Fruit fly (Drosophila melanogaster) whole organism, embryonic: ENCODE results near the gene mRpL51.

ENCODE experiments used
- Adf1 ChIP-seq: fragments of 200-800 bp; sonication (Bioruptor generic); IDR thresholded peaks from 2 replicates; pipeline ENCODE4 v1.3.6; 2022; ENCODE audit warnings: missing biosample characterization, missing genetic modification characterization
- Blimp-1 ChIP-seq: fragments of 200-800 bp; sonication (Bioruptor generic); optimal IDR thresholded peaks from 3 replicates; lab custom pipeline; 2018; ENCODE audit warnings: missing biosample characterization, missing genetic modification characterization, mild to moderate bottlenecking, moderate library complexity, missing genetic modification reagents
- CG12236 ChIP-seq: fragments of 200-800 bp; sonication (Bioruptor generic); optimal IDR thresholded peaks from 2 replicates; lab custom pipeline; 2016; ENCODE audit warnings: missing biosample characterization, missing genetic modification characterization
- CG15601 ChIP-seq: fragments of 200-800 bp; sonication (Bioruptor generic); optimal IDR thresholded peaks from 3 replicates; lab custom pipeline; 2019; ENCODE audit warnings: missing biosample characterization, mild to moderate bottlenecking, missing genetic modification characterization, moderate library complexity
- CG17568 ChIP-seq: fragments of 200-800 bp; sonication (Bioruptor generic); optimal IDR thresholded peaks from 2 replicates; lab custom pipeline; 2018; ENCODE audit warnings: missing biosample characterization, mild to moderate bottlenecking, missing genetic modification characterization, moderate library complexity
- CG1792 ChIP-seq: fragments of 200-800 bp; sonication (Bioruptor generic); optimal IDR thresholded peaks from 2 replicates; lab custom pipeline; 2016; ENCODE audit warnings: missing biosample characterization, missing genetic modification characterization
- CG30431 ChIP-seq: fragments of 200-800 bp; sonication (Bioruptor generic); optimal IDR thresholded peaks from 2 replicates; lab custom pipeline; 2017; ENCODE audit warnings: missing biosample characterization, missing genetic modification characterization
- CG3065 ChIP-seq: fragments of 200-800 bp; sonication (Bioruptor generic); optimal IDR thresholded peaks from 2 replicates; lab custom pipeline; 2016; ENCODE audit warnings: missing biosample characterization, missing genetic modification characterization
- CG31224 ChIP-seq: fragments of 200-800 bp; sonication (Bioruptor generic); IDR thresholded peaks from 2 replicates; pipeline ENCODE4 v1.3.6; 2022; ENCODE audit warnings: missing biosample characterization, missing genetic modification characterization
- CG3838 ChIP-seq: fragments of 200-800 bp; sonication (Bioruptor generic); optimal IDR thresholded peaks from 3 replicates; lab custom pipeline; 2016; ENCODE audit warnings: missing biosample characterization, missing genetic modification characterization
- CG4360 ChIP-seq: fragments of 200-800 bp; sonication (Bioruptor generic); IDR thresholded peaks from 2 replicates; pipeline ENCODE4 v1.3.6; 2022; ENCODE audit warnings: missing biosample characterization, missing genetic modification characterization
- CG4820 ChIP-seq: fragments of 200-800 bp; sonication (Bioruptor generic); optimal IDR thresholded peaks from 3 replicates; lab custom pipeline; 2016; ENCODE audit warnings: missing biosample characterization, missing genetic modification characterization
- CG7839 ChIP-seq: fragments of 200-800 bp; sonication (Bioruptor generic); optimal IDR thresholded peaks from 3 replicates; lab custom pipeline; 2018; ENCODE audit warnings: missing biosample characterization, mild to moderate bottlenecking, missing genetic modification characterization, moderate library complexity
- CG8290 ChIP-seq, 3 experiments: fragments of 200-800 bp; sonication (Bioruptor generic); optimal IDR thresholded peaks; 2 replicates each; lab custom pipeline; 2016 to 2019; ENCODE audit warnings: missing biosample characterization in 3 of 3, missing genetic modification characterization in 3 of 3, mild to moderate bottlenecking in 2 of 3, moderate library complexity in 1 of 3
- CG8944 ChIP-seq: fragments of 200-800 bp; sonication (Bioruptor generic); optimal IDR thresholded peaks from 3 replicates; lab custom pipeline; 2016; ENCODE audit warnings: missing biosample characterization, missing genetic modification characterization
- CG9215 ChIP-seq: fragments of 200-800 bp; sonication (Bioruptor generic); IDR thresholded peaks from 2 replicates; pipeline ENCODE4 v1.3.6; 2022; ENCODE audit warnings: missing biosample characterization, missing genetic modification characterization
- D ChIP-seq, 2 experiments: fragments of 200-800 bp in 1 of 2; fragments of >200 bp in 1 of 2; sonication (Bioruptor generic) in 1 of 2; optimal IDR thresholded peaks; 2 replicates in 1 of 2; 3 replicates in 1 of 2; lab custom pipeline; 2017; ENCODE audit warnings: mild to moderate bottlenecking in 1 of 2, missing biosample characterization in 1 of 2, missing genetic modification characterization in 1 of 2, missing genetic modification reagents in 1 of 2
- Dfd ChIP-seq, 2 experiments: fragments of >200 bp; optimal IDR thresholded peaks; 2 replicates each; lab custom pipeline; 2017; ENCODE audit warnings: missing biosample characterization in 2 of 2, missing genetic modification characterization in 2 of 2
- Dip3 ChIP-seq: fragments of 200-800 bp; sonication (Bioruptor generic); optimal IDR thresholded peaks from 3 replicates; lab custom pipeline; 2016; ENCODE audit warnings: missing biosample characterization, missing genetic modification characterization
- Dll ChIP-seq: fragments of 200-800 bp; sonication (Bioruptor generic); IDR thresholded peaks from 4 replicates; pipeline ENCODE4 v1.3.6; 2022; ENCODE audit warnings: missing biosample characterization, missing genetic modification characterization; ENCODE audit not compliant: partially characterized antibody
- ERR ChIP-seq: fragments of 200-800 bp; sonication (Bioruptor generic); optimal IDR thresholded peaks from 2 replicates; lab custom pipeline; 2016; ENCODE audit warnings: missing biosample characterization, missing genetic modification characterization
- Ets97D ChIP-seq: fragments of 200-800 bp; sonication (Bioruptor generic); optimal IDR thresholded peaks from 3 replicates; lab custom pipeline; 2016; ENCODE audit warnings: missing biosample characterization, missing genetic modification characterization
- Gug ChIP-seq: fragments of 200-800 bp; sonication (Bioruptor generic); IDR thresholded peaks from 4 replicates; pipeline ENCODE4 v1.3.6; 2022; ENCODE audit warnings: missing biosample characterization, missing genetic modification characterization
- H2.0 ChIP-seq: fragments of 200-800 bp; sonication (Bioruptor generic); IDR thresholded peaks from 2 replicates; pipeline ENCODE4 v1.3.6; 2022; ENCODE audit warnings: missing biosample characterization, missing genetic modification characterization
- HLHmδ ChIP-seq: fragments of 200-800 bp; sonication (Bioruptor generic); optimal IDR thresholded peaks from 2 replicates; lab custom pipeline; 2018; ENCODE audit warnings: missing biosample characterization, mild to moderate bottlenecking, missing genetic modification characterization, moderate library complexity
- Jarid2 ChIP-seq: fragments of 200-800 bp; sonication (Bioruptor generic); optimal IDR thresholded peaks from 3 replicates; lab custom pipeline; 2017; ENCODE audit warnings: mild to moderate bottlenecking, missing biosample characterization, missing genetic modification reagents, missing genetic modification characterization
- MBD-R2 ChIP-seq: fragments of 200-800 bp; sonication (Bioruptor generic); IDR thresholded peaks from 2 replicates; pipeline ENCODE4 v1.3.6; 2022; ENCODE audit warnings: missing biosample characterization, missing genetic modification characterization
- Med ChIP-seq: fragments of 200-800 bp; sonication (Bioruptor generic); peaks from one replicate; lab custom pipeline; 2016; ENCODE audit warnings: missing biosample characterization, missing genetic modification characterization, mild to moderate bottlenecking, inconsistent platforms, moderate library complexity
- NFAT ChIP-seq: fragments of 200-800 bp; sonication (Bioruptor generic); IDR thresholded peaks from 2 replicates; pipeline ENCODE4 v1.3.6; 2022; ENCODE audit warnings: missing biosample characterization, missing genetic modification characterization
- Nf-YC ChIP-seq: fragments of 200-800 bp; optimal IDR thresholded peaks from 3 replicates; lab custom pipeline; 2019; ENCODE audit warnings: missing biosample characterization, mild to moderate bottlenecking, missing genetic modification characterization, moderate library complexity
- Rfx ChIP-seq: fragments of 200-800 bp; sonication (Bioruptor generic); IDR thresholded peaks from 2 replicates; pipeline ENCODE4 v1.3.6; 2022; ENCODE audit warnings: missing biosample characterization, missing genetic modification characterization
- Scr ChIP-seq: fragments of 200-800 bp; sonication (Bioruptor generic); IDR thresholded peaks from 2 replicates; pipeline ENCODE4 v1.3.6; 2022; ENCODE audit warnings: missing biosample characterization, missing genetic modification characterization; ENCODE audit not compliant: partially characterized antibody
- Taf1 ChIP-seq: fragments of 200-800 bp; sonication (Bioruptor generic); IDR thresholded peaks from 2 replicates; pipeline ENCODE4 v1.3.6; 2022; ENCODE audit warnings: missing biosample characterization, missing genetic modification characterization
- Trl ChIP-seq, 3 experiments: fragments of >200 bp in 2 of 3; fragments of 200-800 bp in 1 of 3; sonication (Bioruptor generic) in 1 of 3; optimal IDR thresholded peaks; 2 replicates in 1 of 3; 3 replicates in 2 of 3; lab custom pipeline; 2016 to 2017; ENCODE audit warnings: missing biosample characterization in 1 of 3, missing genetic modification characterization in 1 of 3
- al ChIP-seq: fragments of 200-800 bp; sonication (Bioruptor generic); IDR thresholded peaks from 2 replicates; pipeline ENCODE4 v1.3.6; 2022; ENCODE audit warnings: missing biosample characterization, missing genetic modification characterization
- chm ChIP-seq: fragments of 200-800 bp; sonication (Bioruptor generic); IDR thresholded peaks from 2 replicates; pipeline ENCODE4 v1.3.6; 2022; ENCODE audit warnings: missing biosample characterization, missing genetic modification characterization
- gfzf ChIP-seq: fragments of 200-800 bp; sonication (Bioruptor generic); optimal IDR thresholded peaks from 2 replicates; lab custom pipeline; 2016; ENCODE audit warnings: missing biosample characterization, mild to moderate bottlenecking, missing genetic modification characterization, moderate library complexity
- lbe ChIP-seq: fragments of 200-800 bp; sonication (Bioruptor generic); optimal IDR thresholded peaks from 2 replicates; lab custom pipeline; 2016; ENCODE audit warnings: missing biosample characterization, mild to moderate bottlenecking, missing genetic modification characterization
- phol ChIP-seq: fragments of 200-800 bp; sonication (Bioruptor generic); optimal IDR thresholded peaks from 3 replicates; lab custom pipeline; 2018; ENCODE audit warnings: missing biosample characterization, mild to moderate bottlenecking, missing genetic modification characterization, moderate library complexity
- pita ChIP-seq: fragments of 200-800 bp; sonication (Bioruptor generic); optimal IDR thresholded peaks from 2 replicates; lab custom pipeline; 2017; ENCODE audit warnings: missing biosample characterization, mild to moderate bottlenecking, missing genetic modification characterization
- row ChIP-seq: fragments of 200-800 bp; sonication (Bioruptor generic); IDR thresholded peaks from 3 replicates; pipeline ENCODE4 v1.3.6; 2022; ENCODE audit warnings: missing biosample characterization, missing genetic modification characterization
- seq ChIP-seq: fragments of 200-800 bp; sonication (Bioruptor generic); IDR thresholded peaks from 2 replicates; pipeline ENCODE4 v1.3.6; 2022; ENCODE audit warnings: missing biosample characterization, missing genetic modification characterization
- tap ChIP-seq: fragments of 200-800 bp; optimal IDR thresholded peaks from 3 replicates; lab custom pipeline; 2019; ENCODE audit warnings: missing biosample characterization, mild to moderate bottlenecking, missing genetic modification characterization, moderate library complexity
- tgo ChIP-seq: fragments of 200-800 bp; sonication (Bioruptor generic); IDR thresholded peaks from 3 replicates; pipeline ENCODE4 v1.3.6; 2022; ENCODE audit warnings: missing biosample characterization, missing genetic modification characterization
- tll ChIP-seq, 2 experiments: fragments of 200-800 bp in 1 of 2; fragments of >200 bp in 1 of 2; sonication (Bioruptor generic) in 1 of 2; optimal IDR thresholded peaks; 2 replicates each; lab custom pipeline; 2017 to 2019; ENCODE audit warnings: missing biosample characterization in 2 of 2, missing genetic modification characterization in 2 of 2, mild to moderate bottlenecking in 1 of 2, moderate library complexity in 1 of 2
- trem ChIP-seq: fragments of 200-800 bp; optimal IDR thresholded peaks from 3 replicates; lab custom pipeline; 2019; ENCODE audit warnings: missing biosample characterization, mild to moderate bottlenecking, missing genetic modification characterization, moderate library complexity
- vnd ChIP-seq: fragments of 200-800 bp; sonication (Bioruptor generic); IDR thresholded peaks from 3 replicates; pipeline ENCODE4 v1.3.6; 2022; ENCODE audit warnings: missing biosample characterization, missing genetic modification characterization; ENCODE audit not compliant: partially characterized antibody
- zf30C ChIP-seq: fragments of 200-800 bp; sonication (Bioruptor generic); optimal IDR thresholded peaks from 3 replicates; lab custom pipeline; 2018; ENCODE audit warnings: missing biosample characterization, mild to moderate bottlenecking, missing genetic modification characterization

mRpL51 gene

dm6 chr2L:8478379-8478778, 38.8 kb downstream of the mRpL51 start (continued):
- TF ChIP-seq D (optimal IDR thresholded peaks at IDR 0.05; lab: Kevin White, UChicago) (peak; percentile 15), D (GFP tag; optimal IDR thresholded peaks at IDR 0.05; lab: Kevin White, UChicago) (no peak), Dip3 (GFP tag; lab: Kevin White, UChicago) (no peak), seq (GFP tag; lab: Robert Waterston, UW) (0 out of 2 replicates have a peak, but pooled peaks have one; percentile 12), Trl (optimal IDR thresholded peaks at IDR 0.05; lab: Kevin White, UChicago) (peak; percentile 43 to 69), Trl (GFP tag; optimal IDR thresholded peaks at IDR 0.05; lab: Kevin White, UChicago) (no peak), Med (GFP tag; lab: Kevin White, UChicago) (peak; percentile 44), tll (GFP tag; optimal IDR thresholded peaks at IDR 0.05; lab: Kevin White, UChicago) (peak in 1 of 2 experiments; percentile 32), CG7839 (no peak), CG4360 (GFP tag; lab: Robert Waterston, UW) (0 out of 2 replicates have a peak, but pooled peaks have one; percentile 15), Dfd (GFP tag; optimal IDR thresholded peaks at IDR 0.05; lab: Kevin White, UChicago) (no peak), chm (GFP tag; lab: Robert Waterston, UW) (peak; percentile 46), Jarid2 (GFP tag; lab: Kevin White, UChicago) (peak; percentile 55), Rfx (GFP tag; lab: Robert Waterston, UW) (peak; percentile 27; the same call in 1 of the 2 replicates), CG17568 (GFP tag; lab: Kevin White, UChicago) (no peak), CG12236 (GFP tag; lab: Kevin White, UChicago) (no peak), Dll (GFP tag; lab: Robert Waterston, UW) (0 out of 4 replicates have a peak, but pooled peaks have one; percentile 28)
- TF ChIP-seq, all 482 proteins: peak for 31

dm6 chr2L:8477971-8478370, 39.2 kb downstream of the mRpL51 start:
- TF ChIP-seq ERR (GFP tag; lab: Kevin White, UChicago): no peak
- TF ChIP-seq Blimp-1 (GFP tag; lab: Kevin White, UChicago): no peak
- no peak for TF ChIP-seq CG9215 (GFP tag; lab: Robert Waterston, UW)
- TF ChIP-seq CG1792 (GFP tag; lab: Kevin White, UChicago): no peak
- TF ChIP-seq al (GFP tag; lab: Robert Waterston, UW): no peak
- TF ChIP-seq zf30C (GFP tag; lab: Kevin White, UChicago): no peak
- TF ChIP-seq Nf-YC: no peak
- no peak for TF ChIP-seq Taf1 (GFP tag; lab: Robert Waterston, UW)
- TF ChIP-seq MBD-R2: no peak
- no peak for TF ChIP-seq HLHmδ (GFP tag; lab: Kevin White, UChicago)
- TF ChIP-seq CG3838 (GFP tag; lab: Kevin White, UChicago): peak; percentile 93
- no peak for TF ChIP-seq CG8944 (GFP tag; lab: Kevin White, UChicago)
- TF ChIP-seq trem (tag; lab: Kevin White, UChicago): peak; percentile 12
- TF ChIP-seq tap (tag; lab: Kevin White, UChicago): no peak
- TF ChIP-seq CG3065 (GFP tag; lab: Kevin White, UChicago): no peak
- TF ChIP-seq phol (tag; lab: Kevin White, UChicago): peak; percentile 51
- peak; percentile 61 for TF ChIP-seq Ets97D (GFP tag; lab: Kevin White, UChicago)
- TF ChIP-seq CG15601: peak; percentile 20
- peak in 1 of 2 experiments; percentile 98 for TF ChIP-seq Dfd (GFP tag; optimal IDR thresholded peaks at IDR 0.05; lab: Kevin White, UChicago)
- peak; percentile 7; the same call in 1 of the 2 replicates for TF ChIP-seq Scr (GFP tag; lab: Robert Waterston, UW)
- peak; percentile 82 for TF ChIP-seq CG8290 (GFP tag; optimal IDR thresholded peaks at IDR 0.05; lab: Kevin White, UChicago)
- peak in 1 of 2 experiments; percentile 10 for TF ChIP-seq CG8290 (tag; optimal IDR thresholded peaks at IDR 0.05; lab: Kevin White, UChicago)
- peak; percentile 36; the same call in 2 of the 3 replicates for TF ChIP-seq vnd (GFP tag; lab: Robert Waterston, UW)
- TF ChIP-seq Adf1 (GFP tag; lab: Robert Waterston, UW): no peak
- peak; percentile 12 for TF ChIP-seq pita (GFP tag; lab: Kevin White, UChicago)
- no peak for TF ChIP-seq Gug (GFP tag; lab: Robert Waterston, UW)
- TF ChIP-seq CG31224 (GFP tag; lab: Robert Waterston, UW): no peak
- TF ChIP-seq NFAT: no peak
- no peak for TF ChIP-seq H2.0 (GFP tag; lab: Robert Waterston, UW)
- no peak for TF ChIP-seq tgo (GFP tag; lab: Robert Waterston, UW)
- no peak for TF ChIP-seq CG4820 (GFP tag; lab: Kevin White, UChicago)
- TF ChIP-seq gfzf (GFP tag; lab: Kevin White, UChicago): peak; percentile 23
- TF ChIP-seq lbe: no peak
- no peak for TF ChIP-seq row (GFP tag; lab: Robert Waterston, UW)
- TF ChIP-seq CG30431: no peak
